Fruit fly (Drosophila melanogaster): Measurements from ENCODE around the gene CG5877.

Gene CG5877

dm6 chrX:15328148-15328718, 35.4 kb downstream of the CG5877 start, which contains the start of gene dah (continued):
- no peak for TF ChIP-seq cwo (GFP tag; optimal IDR thresholded peaks at IDR 0.05)
- TF ChIP-seq CG3065 (GFP tag; optimal IDR thresholded peaks at IDR 0.05): no peak
- TF ChIP-seq bbx (GFP tag; IDR thresholded peaks at IDR 0.05; ENCODE audit: partially characterized antibody): peak; percentile 44
- no peak for TF ChIP-seq CG18262 (tag; optimal IDR thresholded peaks at IDR 0.05)
- TF ChIP-seq Scr (GFP tag; IDR thresholded peaks at IDR 0.05; ENCODE audit: partially characterized antibody): 0 out of 2 replicates have a peak, but pooled peaks have one; percentile 18
- peak in 1 of 2 experiments; percentile 98 for TF ChIP-seq tll (GFP tag; optimal IDR thresholded peaks at IDR 0.05)
- peak; percentile 38 for TF ChIP-seq scrt (GFP tag; optimal IDR thresholded peaks at IDR 0.05)
- TF ChIP-seq YL-1 (GFP tag; optimal IDR thresholded peaks at IDR 0.05): peak; percentile 30
- TF ChIP-seq Sry-δ (GFP tag; optimal IDR thresholded peaks at IDR 0.05): peak; percentile 41
- TF ChIP-seq Mes4 (GFP tag; optimal IDR thresholded peaks at IDR 0.05): no peak
- TF ChIP-seq E2f2 (GFP tag; IDR thresholded peaks at IDR 0.05): peak; percentile 89
- no peak for TF ChIP-seq slbo (GFP tag; IDR thresholded peaks at IDR 0.05)
- TF ChIP-seq CG9797 (GFP tag; optimal IDR thresholded peaks at IDR 0.05): peak; percentile 23
- TF ChIP-seq Doc3 (GFP tag; IDR thresholded peaks at IDR 0.05; ENCODE audit: partially characterized antibody): peak; percentile 23; the same call in 1 of the 3 replicates
- no peak for TF ChIP-seq Xrp1 (GFP tag; IDR thresholded peaks at IDR 0.05)
- peak; percentile 57 for TF ChIP-seq Ets97D (GFP tag; optimal IDR thresholded peaks at IDR 0.05)

dm6 chrX:15333066-15333874, 40.4 kb downstream of the CG5877 start, which contains the start of the genes CG9114 and HDAC6:
Gene CG9114 (minus strand): TSS chrX:15333154.
Gene HDAC6 (plus strand): TSS chrX:15333310.
- TF ChIP-seq crp (GFP tag; optimal IDR thresholded peaks at IDR 0.05): peak; percentile 22 to 90
- TF ChIP-seq salm (tag; optimal IDR thresholded peaks at IDR 0.05): no peak
- TF ChIP-seq hth (optimal IDR thresholded peaks at IDR 0.05): no peak
- TF ChIP-seq HmgZ (tag; optimal IDR thresholded peaks at IDR 0.05): no peak
- TF ChIP-seq gce (GFP tag; IDR thresholded peaks at IDR 0.05): 0 out of 3 replicates have a peak, but pooled peaks have one; percentile 60
- peak; percentile 18 for TF ChIP-seq CG3281 (GFP tag; optimal IDR thresholded peaks at IDR 0.05)
- TF ChIP-seq CG18011 (GFP tag; optimal IDR thresholded peaks at IDR 0.05): no peak
- no peak for TF ChIP-seq CG6175 (GFP tag; IDR thresholded peaks at IDR 0.05)
- TF ChIP-seq scrt (GFP tag; optimal IDR thresholded peaks at IDR 0.05): peak; percentile 87
- peak; percentile 81 for TF ChIP-seq kah (GFP tag; optimal IDR thresholded peaks at IDR 0.05)
- TF ChIP-seq hb (GFP tag; IDR thresholded peaks at IDR 0.05; ENCODE audit: partially characterized antibody): peak; percentile 86
- TF ChIP-seq dm (GFP tag; optimal IDR thresholded peaks at IDR 0.05): peak; percentile 32
- TF ChIP-seq NC2α (GFP tag; optimal IDR thresholded peaks at IDR 0.05): no peak
- peak; percentile 39; the same call in 1 of the 2 replicates for TF ChIP-seq ttk (GFP tag; IDR thresholded peaks at IDR 0.05)
- peak; percentile 89 for TF ChIP-seq CG14860 (GFP tag; IDR thresholded peaks at IDR 0.05; ENCODE audit: partially characterized antibody)
- peak in 1 of 2 experiments; percentile 10 for TF ChIP-seq tll (GFP tag; optimal IDR thresholded peaks at IDR 0.05)
- TF ChIP-seq CG2129 (GFP tag; IDR thresholded peaks at IDR 0.05; ENCODE audit: partially characterized antibody): peak; percentile 70; the same call in 1 of the 2 replicates
- 0 out of 2 replicates have a peak, but pooled peaks have one; percentile 13 for TF ChIP-seq CG31441 (GFP tag; IDR thresholded peaks at IDR 0.05)
- no peak for TF ChIP-seq CG17328 (GFP tag; IDR thresholded peaks at IDR 0.05)
- peak; percentile 10 for TF ChIP-seq pros (GFP tag; optimal IDR thresholded peaks at IDR 0.05)
- TF ChIP-seq nmo (GFP tag; optimal IDR thresholded peaks at IDR 0.05): peak; percentile 15
- TF ChIP-seq Trl (optimal IDR thresholded peaks at IDR 0.05): peak; percentile 74 to 81
- TF ChIP-seq Trl (GFP tag; optimal IDR thresholded peaks at IDR 0.05): peak; percentile 38
- peak; percentile 72; the same call in 2 of the 3 replicates for TF ChIP-seq Opbp (GFP tag; IDR thresholded peaks at IDR 0.05; ENCODE audit: partially characterized antibody)
- TF ChIP-seq Med (GFP tag): peak; percentile 86
- peak; percentile 87; the same call in 2 of the 3 replicates for TF ChIP-seq vnd (GFP tag; IDR thresholded peaks at IDR 0.05; ENCODE audit: partially characterized antibody)
- peak; percentile 89; the same call in 2 of the 3 replicates for TF ChIP-seq CG34224 (GFP tag; IDR thresholded peaks at IDR 0.05; ENCODE audit: partially characterized antibody)
- TF ChIP-seq Dll (GFP tag; IDR thresholded peaks at IDR 0.05; ENCODE audit: partially characterized antibody): peak; percentile 93
- peak; percentile 6 for TF ChIP-seq Ets97D (GFP tag; optimal IDR thresholded peaks at IDR 0.05)
- TF ChIP-seq stwl (tag; optimal IDR thresholded peaks at IDR 0.05): peak; percentile 38
- TF ChIP-seq Bgb (GFP tag; IDR thresholded peaks at IDR 0.05; ENCODE audit: partially characterized antibody): peak; percentile 79
- peak in 1 of 2 experiments; percentile 88 for TF ChIP-seq Pdp1 (GFP tag; optimal IDR thresholded peaks at IDR 0.05)

All from whole organism, embryonic.